Worm (Caenorhabditis elegans): ENCODE data around the gene nlp-81.
"Not testable (repeated sequence)": the region's sequence is repeated elsewhere in the genome, so short reads cannot be mapped to it uniquely, and the experiment has no call there.

nlp-81 gene

DNA sequence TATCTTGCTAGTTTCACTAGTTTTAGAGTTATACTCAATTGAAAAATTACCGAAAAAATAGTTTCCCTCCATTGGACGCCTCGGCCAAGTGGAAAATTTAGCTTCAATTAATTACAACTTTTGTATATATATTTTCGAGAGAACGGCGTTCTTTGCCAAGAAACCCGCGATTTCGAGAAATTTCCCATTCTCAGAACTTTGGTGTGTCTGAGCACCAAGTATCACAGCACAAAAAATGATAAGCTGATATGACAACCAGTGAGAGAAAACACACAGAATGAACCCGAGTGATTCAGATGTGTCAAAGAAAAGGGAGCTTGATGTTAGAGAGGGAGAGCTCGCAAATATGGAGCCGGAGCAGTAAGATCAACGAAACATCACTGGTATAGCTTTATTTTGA lies 23.1 kb upstream of the nlp-81 start:
- no peak for TF ChIP-seq pha-4 (tag; optimal IDR thresholded peaks at IDR 0.05)
- no peak for TF ChIP-seq ztf-11 (tag; optimal IDR thresholded peaks at IDR 0.05)
- TF ChIP-seq ceh-39 (tag; optimal IDR thresholded peaks at IDR 0.05) = no peak
- TF ChIP-seq drap-1 (GFP tag; optimal IDR thresholded peaks at IDR 0.05) = no peak
- no peak for TF ChIP-seq blmp-1 (tag; optimal IDR thresholded peaks at IDR 0.05)
- no peak for TF ChIP-seq ceh-43 (GFP tag; optimal IDR thresholded peaks at IDR 0.05)
- TF ChIP-seq ham-2 (GFP tag; optimal IDR thresholded peaks at IDR 0.05) = no peak
- no peak for TF ChIP-seq M03D4.4 (tag; optimal IDR thresholded peaks at IDR 0.05)
- no peak for TF ChIP-seq tbx-8 (GFP tag; optimal IDR thresholded peaks at IDR 0.05)
- TF ChIP-seq zip-8 (tag; optimal IDR thresholded peaks at IDR 0.05) = no peak
- no peak for TF ChIP-seq bed-3 (GFP tag; optimal IDR thresholded peaks at IDR 0.05)
- TF ChIP-seq unc-62 (GFP tag; optimal IDR thresholded peaks at IDR 0.05) = no peak
- no peak for TF ChIP-seq sptf-1 (tag; optimal IDR thresholded peaks at IDR 0.05)
- no peak for TF ChIP-seq nhr-76 (tag; optimal IDR thresholded peaks at IDR 0.05)
- no peak for TF ChIP-seq unc-120 (tag; optimal IDR thresholded peaks at IDR 0.05; ENCODE audit: poor library complexity, severe bottlenecking)
- TF ChIP-seq nhr-28 (tag; optimal IDR thresholded peaks at IDR 0.05) = no peak
- TF ChIP-seq hlh-1 (tag; optimal IDR thresholded peaks at IDR 0.05) = no peak
- no peak for TF ChIP-seq unc-39 (tag; optimal IDR thresholded peaks at IDR 0.05)
- TF ChIP-seq snpc-4 (tag; optimal IDR thresholded peaks at IDR 0.05) = no peak
- no peak for TF ChIP-seq elt-1 (tag; optimal IDR thresholded peaks at IDR 0.05; ENCODE audit: borderline replicate concordance, insufficient read depth)

ce11 chrIV:3196367-3196766 lies 20.4 kb upstream of the nlp-81 start:
- no peak for TF ChIP-seq tbx-8 (GFP tag; optimal IDR thresholded peaks at IDR 0.05)
- TF ChIP-seq ceh-39 (tag; optimal IDR thresholded peaks at IDR 0.05) = no peak
- no peak for TF ChIP-seq nhr-28 (tag; optimal IDR thresholded peaks at IDR 0.05)
- no peak for TF ChIP-seq bed-3 (GFP tag; optimal IDR thresholded peaks at IDR 0.05)
- no peak for TF ChIP-seq ceh-43 (GFP tag; optimal IDR thresholded peaks at IDR 0.05)
- no peak for TF ChIP-seq mab-5 (tag; optimal IDR thresholded peaks at IDR 0.05)
- no peak for TF ChIP-seq lsy-2 (tag; optimal IDR thresholded peaks at IDR 0.05)
- no peak for TF ChIP-seq blmp-1 (tag; optimal IDR thresholded peaks at IDR 0.05)
- no peak for TF ChIP-seq lin-13 (tag; optimal IDR thresholded peaks at IDR 0.05)
- no peak for TF ChIP-seq pha-4 (tag; optimal IDR thresholded peaks at IDR 0.05)
- TF ChIP-seq unc-120 (tag; optimal IDR thresholded peaks at IDR 0.05; ENCODE audit: poor library complexity, severe bottlenecking) = no peak
- TF ChIP-seq cnd-1 (tag; optimal IDR thresholded peaks at IDR 0.05) = no peak
- no peak for TF ChIP-seq nhr-76 (tag; optimal IDR thresholded peaks at IDR 0.05)
- TF ChIP-seq ham-2 (GFP tag; optimal IDR thresholded peaks at IDR 0.05) = no peak

ce11 chrIV:3191466-3191865 lies 15.5 kb upstream of the nlp-81 start, which contains the start of gene Y67D8B.2:
Gene Y67D8B.2 (minus strand): TSS chrIV:3191566.
- no peak for TF ChIP-seq unc-39 (tag; optimal IDR thresholded peaks at IDR 0.05)

DNA sequence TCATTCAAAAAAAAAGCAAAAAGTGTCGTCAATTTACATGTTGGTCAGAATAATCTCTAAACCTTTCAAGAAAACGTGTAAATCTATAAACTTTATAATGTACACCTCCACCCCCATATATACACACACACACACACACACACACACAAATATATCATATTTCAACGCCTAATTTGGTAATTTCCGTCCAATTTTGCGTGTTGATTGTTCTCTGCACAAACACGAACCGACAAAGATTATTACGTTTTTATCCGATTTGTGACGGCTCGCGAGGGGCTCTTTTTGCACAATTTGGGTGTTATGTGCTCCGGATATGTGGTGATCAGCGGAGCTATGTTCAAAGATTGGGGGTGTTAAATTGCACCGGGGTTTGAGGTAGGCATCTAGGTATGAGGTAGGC lies 7.0 kb upstream of the nlp-81 start:
- TF ChIP-seq unc-62 (GFP tag; optimal IDR thresholded peaks at IDR 0.05) (no peak), elt-1 (tag; optimal IDR thresholded peaks at IDR 0.05; ENCODE audit: borderline replicate concordance, insufficient read depth) (no peak), lin-13 (tag; optimal IDR thresholded peaks at IDR 0.05) (no peak), mep-1 (tag; optimal IDR thresholded peaks at IDR 0.05) (no peak), nhr-12 (tag; optimal IDR thresholded peaks at IDR 0.05) (no peak), nhr-28 (tag; optimal IDR thresholded peaks at IDR 0.05) (no peak), blmp-1 (tag; optimal IDR thresholded peaks at IDR 0.05) (no peak), ces-1 (GFP tag; optimal IDR thresholded peaks at IDR 0.05) (no peak), unc-39 (tag; optimal IDR thresholded peaks at IDR 0.05) (no peak), tbx-8 (GFP tag; optimal IDR thresholded peaks at IDR 0.05) (no peak)

DNA sequence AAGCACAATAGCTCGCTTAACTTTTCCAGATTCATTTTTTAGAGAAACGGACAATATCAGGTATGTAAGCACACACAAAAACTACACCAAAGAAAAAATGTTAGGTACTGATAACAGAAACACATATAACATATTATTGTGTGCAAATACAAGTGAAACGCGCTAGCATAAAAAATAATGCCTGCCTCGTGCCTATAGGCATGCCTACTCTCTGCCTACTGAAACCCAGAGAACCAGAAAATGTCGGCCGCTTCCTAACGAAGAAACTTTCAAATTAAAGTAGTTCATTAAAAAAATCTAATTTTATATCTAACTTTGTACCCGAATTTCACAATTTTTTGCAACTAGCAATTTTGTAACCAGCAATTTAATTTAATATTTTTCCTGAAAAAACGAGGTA lies 3.4 kb downstream of the nlp-81 start, which contains the start of gene Y67D8B.1:
Gene Y67D8B.1, minus strand, starts transcription at position 101 of the 400 bp plus-strand sequence.
- not testable (repeated sequence) for TF ChIP-seq lin-32 (GFP tag; optimal IDR thresholded peaks at IDR 0.05); pha-4 (tag; optimal IDR thresholded peaks at IDR 0.05); lin-13 (tag; optimal IDR thresholded peaks at IDR 0.05)

DNA sequence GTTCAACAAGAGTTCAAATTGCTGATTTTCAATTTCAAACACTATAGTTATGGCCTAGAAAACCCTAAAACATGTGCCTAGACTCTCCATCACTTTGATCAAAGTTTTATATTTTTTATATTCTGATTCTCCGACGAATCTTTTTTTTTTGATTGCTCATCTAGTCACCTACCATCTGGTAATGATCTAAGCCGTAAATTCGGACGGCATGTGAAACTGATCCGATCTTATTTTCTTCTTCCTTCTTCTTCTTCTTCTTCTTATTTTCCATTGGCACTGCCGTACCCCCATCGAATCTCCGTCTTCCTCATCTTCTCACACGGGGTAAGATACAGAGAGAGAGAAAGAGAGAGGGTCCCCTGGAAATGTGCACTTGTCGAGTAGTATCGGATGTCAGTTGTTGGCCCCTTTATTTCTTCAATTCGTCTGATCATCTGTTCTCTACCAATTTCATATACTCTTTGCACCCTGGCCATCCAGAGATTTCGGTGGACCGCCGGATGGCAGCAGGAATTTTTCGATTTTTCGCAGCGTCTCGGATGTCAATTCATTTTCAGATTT lies 7.2 kb downstream of the nlp-81 start:
- peak; percentile 79 for TF ChIP-seq unc-120 (tag; optimal IDR thresholded peaks at IDR 0.05; ENCODE audit: poor library complexity, severe bottlenecking)
- TF ChIP-seq unc-62 (GFP tag; optimal IDR thresholded peaks at IDR 0.05) = peak; percentile 49
- TF ChIP-seq hlh-1 (tag; optimal IDR thresholded peaks at IDR 0.05) = peak; percentile 93
- no peak for TF ChIP-seq ham-2 (GFP tag; optimal IDR thresholded peaks at IDR 0.05)
- no peak for TF ChIP-seq ces-1 (GFP tag; optimal IDR thresholded peaks at IDR 0.05)

Measured in whole organism, mixed stage, embryonic.